Fruit fly (Drosophila melanogaster) whole organism, embryonic: ENCODE results near the gene CG15333.

Source experiments
- Adf1 ChIP-seq: fragments of 200-800 bp; sonication (Bioruptor generic); IDR thresholded peaks from 2 replicates; pipeline ENCODE4 v1.3.6; 2022; ENCODE audit warnings: missing biosample characterization, missing genetic modification characterization
- CG10274 ChIP-seq: fragments of 200-800 bp; sonication (Bioruptor generic); optimal IDR thresholded peaks from 3 replicates; lab custom pipeline; 2017; ENCODE audit warnings: missing biosample characterization, mild to moderate bottlenecking, missing genetic modification characterization
- CG10366 ChIP-seq: fragments of 200-800 bp; sonication (Bioruptor generic); IDR thresholded peaks from 2 replicates; pipeline ENCODE4 v1.3.6; 2022; ENCODE audit warnings: missing biosample characterization, missing genetic modification characterization
- CG11247 ChIP-seq: fragments of 200-800 bp; sonication (Bioruptor generic); IDR thresholded peaks from 2 replicates; pipeline ENCODE4 v1.3.6; 2022; ENCODE audit warnings: missing biosample characterization, missing genetic modification characterization
- CG11504 ChIP-seq: fragments of 200-800 bp; sonication (Bioruptor generic); optimal IDR thresholded peaks from 3 replicates; lab custom pipeline; 2019; ENCODE audit warnings: missing biosample characterization, mild to moderate bottlenecking, missing genetic modification characterization, moderate library complexity
- CG11560 ChIP-seq: fragments of 200-800 bp; sonication (Bioruptor generic); IDR thresholded peaks from 3 replicates; pipeline ENCODE4 v1.3.6; 2022; ENCODE audit warnings: missing biosample characterization, missing genetic modification characterization
- CG11695 ChIP-seq: fragments of 200-800 bp; sonication (Bioruptor generic); IDR thresholded peaks from 3 replicates; pipeline ENCODE4 v1.3.6; 2022; ENCODE audit warnings: missing biosample characterization, missing genetic modification characterization
- CG11723 ChIP-seq: fragments of 200-800 bp; sonication (Bioruptor generic); optimal IDR thresholded peaks from 2 replicates; lab custom pipeline; 2017; ENCODE audit warnings: missing biosample characterization, mild to moderate bottlenecking, missing genetic modification characterization
- CG15601 ChIP-seq: fragments of 200-800 bp; sonication (Bioruptor generic); optimal IDR thresholded peaks from 3 replicates; lab custom pipeline; 2019; ENCODE audit warnings: missing biosample characterization, mild to moderate bottlenecking, missing genetic modification characterization, moderate library complexity
- CG16813 ChIP-seq: fragments of 200-800 bp; sonication (Bioruptor generic); IDR thresholded peaks from 3 replicates; pipeline ENCODE4 v1.3.6; 2022; ENCODE audit warnings: missing biosample characterization, missing genetic modification characterization; ENCODE audit not compliant: partially characterized antibody
- CG31365 ChIP-seq: fragments of 200-800 bp; sonication (Bioruptor generic); optimal IDR thresholded peaks from 2 replicates; lab custom pipeline; 2018; ENCODE audit warnings: missing biosample characterization, mild to moderate bottlenecking, missing genetic modification characterization
- CG31388 ChIP-seq: fragments of 200-800 bp; sonication (Bioruptor generic); optimal IDR thresholded peaks from 2 replicates; lab custom pipeline; 2016; ENCODE audit warnings: missing biosample characterization, missing genetic modification characterization
- CG3726 ChIP-seq: fragments of 200-800 bp; sonication (Bioruptor generic); IDR thresholded peaks from 3 replicates; pipeline ENCODE4, ENCODE4 v1.3.6; 2022; ENCODE audit warnings: missing biosample characterization, missing genetic modification characterization
- CG3847 ChIP-seq: fragments of 200-800 bp; sonication (Bioruptor generic); IDR thresholded peaks from 2 replicates; pipeline ENCODE4 v1.3.6; 2022; ENCODE audit warnings: missing biosample characterization, missing genetic modification characterization
- CG4820 ChIP-seq: fragments of 200-800 bp; sonication (Bioruptor generic); optimal IDR thresholded peaks from 3 replicates; lab custom pipeline; 2016; ENCODE audit warnings: missing biosample characterization, missing genetic modification characterization
- CG6175 ChIP-seq: fragments of 200-800 bp; sonication (Bioruptor generic); IDR thresholded peaks from 3 replicates; pipeline ENCODE4 v1.3.6; 2022; ENCODE audit warnings: missing biosample characterization, missing genetic modification characterization
- CG6765 ChIP-seq: fragments of 200-800 bp; sonication (Bioruptor generic); optimal IDR thresholded peaks from 3 replicates; lab custom pipeline; 2017; ENCODE audit warnings: missing biosample characterization, mild to moderate bottlenecking, missing genetic modification characterization
- CG6854 ChIP-seq: fragments of 200-800 bp; sonication (Bioruptor generic); optimal IDR thresholded peaks from 3 replicates; lab custom pipeline; 2017; ENCODE audit warnings: missing biosample characterization, mild to moderate bottlenecking, missing genetic modification characterization
- CG7987 ChIP-seq: fragments of 200-800 bp; sonication (Bioruptor generic); optimal IDR thresholded peaks from 2 replicates; lab custom pipeline; 2018; ENCODE audit warnings: missing biosample characterization, mild to moderate bottlenecking, missing genetic modification characterization, moderate library complexity
- CG8359 ChIP-seq: fragments of 200-800 bp; sonication (Bioruptor generic); optimal IDR thresholded peaks from 2 replicates; lab custom pipeline; 2017; ENCODE audit warnings: missing biosample characterization, mild to moderate bottlenecking, missing genetic modification characterization, borderline replicate concordance
- CG8388 ChIP-seq: fragments of 200-800 bp; sonication (Bioruptor generic); optimal IDR thresholded peaks from 2 replicates; lab custom pipeline; 2019; ENCODE audit warnings: missing biosample characterization, mild to moderate bottlenecking, missing genetic modification characterization, moderate library complexity
- CG9876 ChIP-seq: fragments of 200-800 bp; sonication (Bioruptor generic); optimal IDR thresholded peaks from 2 replicates; lab custom pipeline; 2016; ENCODE audit warnings: missing biosample characterization, missing genetic modification characterization
- Dad ChIP-seq: fragments of 200-800 bp; sonication (Bioruptor generic); optimal IDR thresholded peaks from 3 replicates; lab custom pipeline; 2016; ENCODE audit warnings: missing biosample characterization, missing genetic modification characterization
- HHEX ChIP-seq: fragments of 200-800 bp; sonication (Bioruptor generic); optimal IDR thresholded peaks from 3 replicates; lab custom pipeline; 2017; ENCODE audit warnings: missing biosample characterization, mild to moderate bottlenecking, missing genetic modification characterization, missing genetic modification reagents
- HmgD ChIP-seq: fragments of 200-800 bp; sonication (Bioruptor generic); optimal IDR thresholded peaks from 3 replicates; lab custom pipeline; 2016; ENCODE audit warnings: missing biosample characterization, missing genetic modification characterization
- Mrtf ChIP-seq: fragments of 200-800 bp; sonication (Bioruptor generic); IDR thresholded peaks from 3 replicates; pipeline ENCODE4 v1.3.6; 2022; ENCODE audit warnings: missing biosample characterization, missing genetic modification characterization
- NC2β ChIP-seq: fragments of 200-800 bp; sonication (Bioruptor generic); optimal IDR thresholded peaks from 2 replicates; lab custom pipeline; 2016; ENCODE audit warnings: missing biosample characterization, missing genetic modification characterization
- NfI ChIP-seq: fragments of 200-800 bp; sonication (Bioruptor generic); optimal IDR thresholded peaks from 3 replicates; lab custom pipeline; 2018; ENCODE audit warnings: missing biosample characterization, mild to moderate bottlenecking, missing genetic modification characterization, moderate library complexity
- Scr ChIP-seq: fragments of 200-800 bp; sonication (Bioruptor generic); IDR thresholded peaks from 2 replicates; pipeline ENCODE4 v1.3.6; 2022; ENCODE audit warnings: missing biosample characterization, missing genetic modification characterization; ENCODE audit not compliant: partially characterized antibody
- Sry-δ ChIP-seq: fragments of 200-800 bp; sonication (Bioruptor generic); optimal IDR thresholded peaks from 2 replicates; lab custom pipeline; 2016; ENCODE audit warnings: missing biosample characterization, missing genetic modification characterization
- ac ChIP-seq: fragments of 200-800 bp; sonication (Bioruptor generic); optimal IDR thresholded peaks from 3 replicates; lab custom pipeline; 2017; ENCODE audit warnings: missing biosample characterization, mild to moderate bottlenecking, missing genetic modification characterization
- az2 ChIP-seq: fragments of 200-800 bp; sonication (Bioruptor generic); optimal IDR thresholded peaks from 3 replicates; lab custom pipeline; 2016; ENCODE audit warnings: missing biosample characterization, missing genetic modification characterization
- bcd ChIP-seq: fragments of 200-800 bp; sonication (Bioruptor generic); optimal IDR thresholded peaks from 2 replicates; lab custom pipeline; 2017; ENCODE audit warnings: missing biosample characterization, mild to moderate bottlenecking, missing genetic modification characterization
- cas ChIP-seq: fragments of 200-800 bp; sonication (Bioruptor generic); IDR thresholded peaks from 2 replicates; pipeline ENCODE4 v1.3.6; 2022; ENCODE audit warnings: missing biosample characterization, missing genetic modification characterization
- cato ChIP-seq: fragments of 200-800 bp; sonication (Bioruptor generic); optimal IDR thresholded peaks from 2 replicates; lab custom pipeline; 2016; ENCODE audit warnings: missing biosample characterization, missing genetic modification characterization, borderline replicate concordance
- dysf ChIP-seq: fragments of 200-800 bp; sonication (Bioruptor generic); IDR thresholded peaks from 3 replicates; pipeline ENCODE4 v1.3.6; 2022; ENCODE audit warnings: missing biosample characterization, missing genetic modification characterization
- eve ChIP-seq, 2 experiments: fragments of >200 bp; optimal IDR thresholded peaks; 2 replicates each; lab custom pipeline; 2017; ENCODE audit warnings: missing biosample characterization in 2 of 2, missing genetic modification characterization in 2 of 2
- gsb-n ChIP-seq: fragments of 200-800 bp; sonication (Bioruptor generic); optimal IDR thresholded peaks from 3 replicates; lab custom pipeline; 2018; ENCODE audit warnings: missing biosample characterization, mild to moderate bottlenecking, missing genetic modification characterization
- insv ChIP-seq, 2 experiments: fragments of 200-800 bp; sonication (Bioruptor generic); optimal IDR thresholded peaks; 3 replicates each; lab custom pipeline; 2016 to 2018; ENCODE audit warnings: missing biosample characterization in 2 of 2, missing genetic modification characterization in 2 of 2
- lmd ChIP-seq: fragments of 200-800 bp; sonication (Bioruptor generic); IDR thresholded peaks from 2 replicates; pipeline ENCODE4 v1.3.6; 2022; ENCODE audit warnings: missing biosample characterization, missing genetic modification characterization
- lola ChIP-seq, 3 experiments: fragments of >200 bp in 2 of 3; fragments of 200-800 bp in 1 of 3; sonication (Bioruptor generic) in 1 of 3; optimal IDR thresholded peaks; 2 replicates each; lab custom pipeline; 2017 to 2019; ENCODE audit warnings: missing biosample characterization in 3 of 3, missing genetic modification characterization in 3 of 3, mild to moderate bottlenecking in 1 of 3, moderate library complexity in 1 of 3
- nerfin-1 ChIP-seq: fragments of 200-800 bp; sonication (Bioruptor generic); optimal IDR thresholded peaks from 3 replicates; lab custom pipeline; 2019; ENCODE audit warnings: missing biosample characterization, mild to moderate bottlenecking, missing genetic modification characterization, moderate library complexity
- nom ChIP-seq: fragments of 200-800 bp; sonication (Bioruptor generic); optimal IDR thresholded peaks from 2 replicates; lab custom pipeline; 2017; ENCODE audit warnings: missing biosample characterization, missing genetic modification characterization, mild to moderate bottlenecking, moderate library complexity, missing genetic modification reagents
- pan ChIP-seq, 4 experiments: fragments of >200 bp in 3 of 4; fragments of 200-800 bp in 1 of 4; sonication (Bioruptor generic) in 1 of 4; optimal IDR thresholded peaks in 3 of 4; IDR thresholded peaks in 1 of 4; 2 replicates each; pipeline versions ENCODE4 v1.3.6 to Lab custom; 2017 to 2022; ENCODE audit warnings: missing biosample characterization in 2 of 4, missing genetic modification characterization in 2 of 4, mixed read lengths in 1 of 4
- pho ChIP-seq: fragments of 200-800 bp; sonication (Bioruptor generic); optimal IDR thresholded peaks from 2 replicates; lab custom pipeline; 2016; ENCODE audit warnings: missing biosample characterization, missing genetic modification characterization
- sim ChIP-seq: fragments of 200-800 bp; sonication (Bioruptor generic); IDR thresholded peaks from 2 replicates; pipeline ENCODE4 v1.3.6; 2022; ENCODE audit warnings: missing biosample characterization, missing genetic modification characterization
- slou ChIP-seq: fragments of 200-800 bp; sonication (Bioruptor generic); optimal IDR thresholded peaks from 3 replicates; lab custom pipeline; 2016; ENCODE audit warnings: missing biosample characterization, missing genetic modification characterization
- ssp ChIP-seq: fragments of 200-800 bp; sonication (Bioruptor generic); IDR thresholded peaks from 2 replicates; pipeline ENCODE4 v1.3.6; 2022; ENCODE audit warnings: missing biosample characterization, missing genetic modification characterization
- stc ChIP-seq: fragments of 200-800 bp; sonication (Bioruptor generic); IDR thresholded peaks from 2 replicates; pipeline ENCODE4 v1.3.6; 2022; ENCODE audit warnings: missing biosample characterization, missing genetic modification characterization
- stwl ChIP-seq: fragments of 200-800 bp; sonication (Bioruptor generic); optimal IDR thresholded peaks from 3 replicates; lab custom pipeline; 2018; ENCODE audit warnings: missing biosample characterization, mild to moderate bottlenecking, missing genetic modification characterization, moderate library complexity
- usp ChIP-seq: fragments of >200 bp; optimal IDR thresholded peaks from 2 replicates; lab custom pipeline; 2017; ENCODE audit warnings: missing biosample characterization, missing genetic modification characterization

Gene CG15333

DNA sequence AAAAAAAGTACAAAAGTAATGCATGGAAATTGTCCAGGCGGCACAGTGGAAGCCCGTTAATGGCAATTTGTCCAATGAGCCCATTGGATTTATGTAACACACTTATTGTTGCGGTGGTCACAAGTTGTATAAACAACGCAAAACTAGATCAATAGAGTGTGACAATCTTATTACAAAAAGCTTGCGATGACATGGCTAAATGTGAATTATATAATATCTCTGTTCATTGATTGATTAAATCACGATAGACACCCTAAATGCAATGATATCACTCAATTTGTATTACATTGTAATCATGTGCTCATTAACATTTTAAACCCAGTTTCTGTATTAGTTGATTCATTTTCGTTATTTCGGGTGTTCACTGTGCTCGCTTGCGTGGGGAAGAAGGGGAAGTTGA is 43.1 kb downstream of the CG15333 start (continued):
- no peak for TF ChIP-seq usp
- no peak for TF ChIP-seq pho
- TF ChIP-seq nerfin-1 (tag; lab: Kevin White, UChicago): peak; percentile 13
- TF ChIP-seq CG11723: no peak
- TF ChIP-seq CG11504 (tag; lab: Kevin White, UChicago): peak; percentile 46
- no peak for TF ChIP-seq HmgD (GFP tag; lab: Kevin White, UChicago)
- no peak for TF ChIP-seq stc (GFP tag; lab: Robert Waterston, UW)
- no peak for TF ChIP-seq pan (optimal IDR thresholded peaks at IDR 0.05; lab: Kevin White, UChicago)
- no peak for TF ChIP-seq pan (GFP tag; optimal IDR thresholded peaks at IDR 0.05 in 1 of 2, IDR thresholded peaks at IDR 0.05 in 1 of 2)
- TF ChIP-seq gsb-n (tag; lab: Kevin White, UChicago): no peak
- no peak for TF ChIP-seq Mrtf (GFP tag; lab: Robert Waterston, UW)
- no peak for TF ChIP-seq CG6765 (GFP tag; lab: Kevin White, UChicago)
- no peak for TF ChIP-seq cas (GFP tag; lab: Robert Waterston, UW)
- TF ChIP-seq dysf (GFP tag; lab: Robert Waterston, UW): no peak
- no peak for TF ChIP-seq CG6175 (GFP tag; lab: Robert Waterston, UW)
- TF ChIP-seq cato (GFP tag; lab: Kevin White, UChicago): no peak
- no peak for TF ChIP-seq CG16813
- TF ChIP-seq sim: no peak
- no peak for TF ChIP-seq ssp (GFP tag; lab: Robert Waterston, UW)
- no peak for TF ChIP-seq NfI (GFP tag; lab: Kevin White, UChicago)
- no peak for TF ChIP-seq lmd (GFP tag; lab: Robert Waterston, UW)
- no peak for TF ChIP-seq CG4820 (GFP tag; lab: Kevin White, UChicago)
- TF ChIP-seq HHEX: no peak
- peak; percentile 11; the same call in 1 of the 2 replicates for TF ChIP-seq CG10366 (GFP tag; lab: Robert Waterston, UW)
- TF ChIP-seq lola (GFP tag; optimal IDR thresholded peaks at IDR 0.05; lab: Kevin White, UChicago): peak in 1 of 3 experiments; percentile 56
- TF ChIP-seq NC2β: no peak
- no peak for TF ChIP-seq CG31388 (GFP tag; lab: Kevin White, UChicago)
- TF ChIP-seq CG8388 (GFP tag; lab: Kevin White, UChicago): peak; percentile 13
- 0 out of 3 replicates have a peak, but pooled peaks have one; percentile 12 for TF ChIP-seq CG11695 (GFP tag; lab: Robert Waterston, UW)
- TF ChIP-seq CG10274: no peak
- TF ChIP-seq nom (GFP tag; lab: Kevin White, UChicago): no peak
- TF ChIP-seq CG8359: no peak
- peak; percentile 4 for TF ChIP-seq bcd (GFP tag; lab: Kevin White, UChicago)
- TF ChIP-seq Scr: no peak
- TF ChIP-seq Adf1 (GFP tag; lab: Robert Waterston, UW): no peak
- no peak for TF ChIP-seq Dad (GFP tag; lab: Kevin White, UChicago)
- no peak for TF ChIP-seq CG31365 (tag; lab: Kevin White, UChicago)
- TF ChIP-seq az2: peak; percentile 8
- no peak for TF ChIP-seq stwl (tag; lab: Kevin White, UChicago)
- no peak for TF ChIP-seq CG3847 (GFP tag; lab: Robert Waterston, UW)
- TF ChIP-seq eve (GFP tag; optimal IDR thresholded peaks at IDR 0.05; lab: Kevin White, UChicago): peak in 1 of 2 experiments; percentile 70
- no peak for TF ChIP-seq insv (GFP tag; optimal IDR thresholded peaks at IDR 0.05; lab: Kevin White, UChicago)
- no peak for TF ChIP-seq slou
- no peak for TF ChIP-seq CG11560
- no peak for TF ChIP-seq CG9876 (GFP tag; lab: Kevin White, UChicago)
- TF ChIP-seq CG7987: no peak
- TF ChIP-seq CG6854: no peak
- no peak for TF ChIP-seq CG15601 (tag; lab: Kevin White, UChicago)
- TF ChIP-seq ac (GFP tag; lab: Kevin White, UChicago): no peak
- no peak for TF ChIP-seq Sry-δ (GFP tag; lab: Kevin White, UChicago)
- TF ChIP-seq CG11247: no peak
- TF ChIP-seq CG3726 (GFP tag; lab: Robert Waterston, UW): no peak
- TF ChIP-seq, all 482 proteins: peak for 58
